Worm (Caenorhabditis elegans): ENCODE data around the gene pgph-3.

The pgph-3 gene

ce11 chrV:5739438-5739837 lies 24.2 kb downstream of the pgph-3 start:
- no peak for TF ChIP-seq ztf-18 (tag; optimal IDR thresholded peaks at IDR 0.05)
- no peak for TF ChIP-seq F57A8.1 (GFP tag; optimal IDR thresholded peaks at IDR 0.05)
- TF ChIP-seq lsl-1 (GFP tag; optimal IDR thresholded peaks at IDR 0.05) = no peak
- no peak for TF ChIP-seq sea-2 (GFP tag; IDR thresholded peaks at IDR 0.05)
- TF ChIP-seq ceh-79 (tag; optimal IDR thresholded peaks at IDR 0.05) = no peak
- TF ChIP-seq him-1 (tag; optimal IDR thresholded peaks at IDR 0.05) = no peak
- no peak for TF ChIP-seq K12H6.12 (tag; optimal IDR thresholded peaks at IDR 0.05)
- TF ChIP-seq F23B12.7 (tag; optimal IDR thresholded peaks at IDR 0.05; ENCODE audit: insufficient read depth) = no peak
- no peak for TF ChIP-seq dpl-1 (GFP tag; optimal IDR thresholded peaks at IDR 0.05)
- no peak for TF ChIP-seq mes-4 (tag; optimal IDR thresholded peaks at IDR 0.05)
- TF ChIP-seq nhr-80 (tag; optimal IDR thresholded peaks at IDR 0.05) = no peak
- no peak for TF ChIP-seq die-1 (tag; optimal IDR thresholded peaks at IDR 0.05)
- TF ChIP-seq lin-35 (GFP tag; optimal IDR thresholded peaks at IDR 0.05) = no peak
- TF ChIP-seq tbp1 (GFP tag; optimal IDR thresholded peaks at IDR 0.05) = no peak
- TF ChIP-seq lin-40 (tag; optimal IDR thresholded peaks at IDR 0.05) = no peak
- TF ChIP-seq chd-7 (tag; optimal IDR thresholded peaks at IDR 0.05) = no peak
- no peak for TF ChIP-seq nhr-27 (tag; optimal IDR thresholded peaks at IDR 0.05)

- TF ChIP-seq cebp-2 (GFP tag; IDR thresholded peaks at IDR 0.05) = no peak
- no peak for TF ChIP-seq zfh-2 (GFP tag; conservative IDR thresholded peaks at IDR 0.05)
- no peak for TF ChIP-seq F22D6.2 (tag; optimal IDR thresholded peaks at IDR 0.05)
- no peak for TF ChIP-seq sdz-38 (tag; optimal IDR thresholded peaks at IDR 0.05)
- no peak for TF ChIP-seq mel-28 (tag; optimal IDR thresholded peaks at IDR 0.05; ENCODE audit: borderline replicate concordance)
- no peak for TF ChIP-seq cebp-1 (GFP tag; IDR thresholded peaks at IDR 0.05)
- no peak for TF ChIP-seq cebp-1 (tag; optimal IDR thresholded peaks at IDR 0.05)
- no peak for TF ChIP-seq snpc-1.3 (tag; optimal IDR thresholded peaks at IDR 0.05; ENCODE audit: insufficient read depth)
- TF ChIP-seq Y95B8A.8 (GFP tag; IDR thresholded peaks at IDR 0.05) = no peak
- no peak for TF ChIP-seq T07F8.4 (tag; optimal IDR thresholded peaks at IDR 0.05)
- TF ChIP-seq K12H6.12 (tag; optimal IDR thresholded peaks at IDR 0.05) = no peak
- no peak for TF ChIP-seq mxl-1 (tag; optimal IDR thresholded peaks at IDR 0.05)
- TF ChIP-seq lin-26 (GFP tag; IDR thresholded peaks at IDR 0.05) = no peak
- TF ChIP-seq bed-2 (GFP tag; IDR thresholded peaks at IDR 0.05) = no peak
These were observed 27.6 kb downstream of the pgph-3 start, which contains the start of gene K09H11.6 for ce11 chrV:5736068-5736467. TSS of gene K09H11.6 (minus strand) at chrV:5736168.

- no peak for TF ChIP-seq F33H1.4 (GFP tag; IDR thresholded peaks at IDR 0.05)
- TF ChIP-seq cebp-1 (GFP tag; IDR thresholded peaks at IDR 0.05) = no peak
- TF ChIP-seq cebp-1 (tag; optimal IDR thresholded peaks at IDR 0.05) = no peak
- TF ChIP-seq B0336.3 (GFP tag; IDR thresholded peaks at IDR 0.05) = no peak
- TF ChIP-seq xnd-1 (tag; optimal IDR thresholded peaks at IDR 0.05) = no peak
- TF ChIP-seq somi-1 (GFP tag; optimal IDR thresholded peaks at IDR 0.05) = no peak
- TF ChIP-seq T26A5.8 (tag; optimal IDR thresholded peaks at IDR 0.05) = no peak
- no peak for TF ChIP-seq zim-3 (tag; optimal IDR thresholded peaks at IDR 0.05)
- no peak for TF ChIP-seq tbx-9 (tag; optimal IDR thresholded peaks at IDR 0.05; ENCODE audit: borderline replicate concordance)
- no peak for TF ChIP-seq F57A8.1 (GFP tag; optimal IDR thresholded peaks at IDR 0.05)
- no peak for TF ChIP-seq rcor-1 (GFP tag; IDR thresholded peaks at IDR 0.05)
- TF ChIP-seq madf-8 (GFP tag; conservative IDR thresholded peaks at IDR 0.05) = no peak
- TF ChIP-seq nfya-1 (tag; optimal IDR thresholded peaks at IDR 0.05; ENCODE audit: borderline replicate concordance, insufficient read depth) = no peak
- TF ChIP-seq ztf-3 (GFP tag; optimal IDR thresholded peaks at IDR 0.05) = no peak
- no peak for TF ChIP-seq hrde-1 (tag; optimal IDR thresholded peaks at IDR 0.05; ENCODE audit: borderline replicate concordance)
- TF ChIP-seq unc-62 (GFP tag; optimal IDR thresholded peaks at IDR 0.05) = no peak
- no peak for TF ChIP-seq ztf-28 (GFP tag; IDR thresholded peaks at IDR 0.05)
These were observed 32.9 kb downstream of the pgph-3 start, which contains the start of gene K09H11.15 for ce11 chrV:5730783-5731182. TSS of gene K09H11.15 (minus strand) at chrV:5730883.
